Fruit fly (Drosophila melanogaster) whole organism, adult: ENCODE measurements around the gene Polr2A.

ENCODE experiments used
- CG14711 ChIP-seq: fragments of 200-800 bp; sonication (Bioruptor generic); optimal IDR thresholded peaks from 2 replicates; lab custom pipeline; 2018; ENCODE audit warnings: missing biosample characterization, mild to moderate bottlenecking, missing genetic modification characterization, moderate library complexity
- CG33017 ChIP-seq: fragments of 200-800 bp; sonication (Bioruptor generic); optimal IDR thresholded peaks from 2 replicates; lab custom pipeline; 2018; ENCODE audit warnings: missing biosample characterization, mild to moderate bottlenecking, missing genetic modification characterization, moderate library complexity
- CG7045 ChIP-seq: fragments of 200-800 bp; sonication (Bioruptor generic); optimal IDR thresholded peaks from 2 replicates; lab custom pipeline; 2017; ENCODE audit warnings: missing biosample characterization, mild to moderate bottlenecking, missing genetic modification characterization

dm6 chrX:11546941-11547340, 23.2 kb downstream of the Polr2A start:
- TF ChIP-seq CG14711 (tag; lab: Kevin White, UChicago) (no peak), CG7045 (GFP tag; lab: Kevin White, UChicago) (no peak), CG33017 (no peak)
